Worm (Caenorhabditis elegans) whole organism, L4 larva: ENCODE results near the gene msp-32.
"Not testable (repeated sequence)": the region's sequence is repeated elsewhere in the genome, so short reads cannot be mapped to it uniquely, and the experiment has no call there.

Experiments
- D1046.2 ChIP-seq: fragments of 200-800 bp; sonication (Bioruptor generic); IDR thresholded peaks from 2 replicates; pipeline ENCODE4 v1.3.6; 2022; ENCODE audit warnings: missing genetic modification characterization, missing compliant biosample characterization
- F26F4.8 ChIP-seq: fragments of 200-800 bp; sonication (Bioruptor generic); conservative IDR thresholded peaks from 2 replicates; pipeline ENCODE4 v1.3.6; 2022; ENCODE audit warnings: missing genetic modification characterization, missing compliant biosample characterization
- F44E2.7 ChIP-seq: fragments of 200-800 bp; sonication (Bioruptor generic); IDR thresholded peaks from 2 replicates; pipeline ENCODE4 v2.1.2; 2022; ENCODE audit warnings: missing genetic modification characterization, missing compliant biosample characterization
- T26A8.4 ChIP-seq: fragments of 200-800 bp; sonication (Bioruptor generic); IDR thresholded peaks from 2 replicates; pipeline ENCODE4 v1.3.6; 2022; ENCODE audit warnings: missing genetic modification characterization, missing compliant biosample characterization
- Y105C5A.15 ChIP-seq: fragments of 200-800 bp; sonication (Bioruptor generic); IDR thresholded peaks from 2 replicates; pipeline ENCODE4 v1.3.6; 2022; ENCODE audit warnings: missing genetic modification characterization, missing compliant biosample characterization
- Y48G9A.11 ChIP-seq: fragments of 200-800 bp; sonication (Bioruptor generic); IDR thresholded peaks from 2 replicates; pipeline ENCODE4 v1.3.6; 2022; ENCODE audit warnings: missing genetic modification reagents, missing genetic modification characterization, missing compliant biosample characterization
- ZK337.2 ChIP-seq: fragments of 200-800 bp; sonication (Bioruptor generic); IDR thresholded peaks from 2 replicates; pipeline ENCODE4 v1.3.6; 2022; ENCODE audit warnings: missing genetic modification reagents, missing genetic modification characterization, missing compliant biosample characterization
- arid-1 ChIP-seq: fragments of 200-800 bp; sonication (Bioruptor generic); conservative IDR thresholded peaks from 2 replicates; pipeline ENCODE4 v1.3.6; 2022; ENCODE audit warnings: missing genetic modification reagents, missing genetic modification characterization, missing compliant biosample characterization
- ceh-44 ChIP-seq: fragments of 200-800 bp; sonication (Bioruptor generic); IDR thresholded peaks from 2 replicates; pipeline ENCODE4 v1.3.6; 2022; ENCODE audit warnings: missing genetic modification reagents, missing genetic modification characterization, missing compliant biosample characterization
- ctbp-1 ChIP-seq: fragments of 200-800 bp; sonication (Bioruptor generic); IDR thresholded peaks from 2 replicates; pipeline ENCODE4 v1.3.6; 2022; ENCODE audit warnings: missing genetic modification reagents, missing genetic modification characterization, missing compliant biosample characterization
- daf-16 ChIP-seq, 3 experiments: sonication (generic microtip); optimal IDR thresholded peaks; 2 replicates each; lab custom pipeline; 2016 to 2017; ENCODE audit warnings: missing genetic modification characterization in 3 of 3, missing genetic modification reagents in 3 of 3, mild to moderate bottlenecking in 2 of 3, missing compliant biosample characterization in 2 of 3, missing biosample characterization in 1 of 3, moderate library complexity in 1 of 3
- dmd-6 ChIP-seq: fragments of 200-800 bp; sonication (Bioruptor generic); IDR thresholded peaks from 2 replicates; pipeline ENCODE4 v1.3.6; 2022; ENCODE audit warnings: missing genetic modification reagents, missing genetic modification characterization, missing compliant biosample characterization
- dmd-8 ChIP-seq: fragments of 200-800 bp; sonication (Bioruptor generic); IDR thresholded peaks from 2 replicates; pipeline ENCODE4 v1.3.6; 2022; ENCODE audit warnings: missing genetic modification characterization, missing compliant biosample characterization
- dmd-9 ChIP-seq: fragments of 200-800 bp; sonication (Bioruptor generic); IDR thresholded peaks from 2 replicates; pipeline ENCODE4 v1.3.6; 2022; ENCODE audit warnings: missing genetic modification reagents, missing genetic modification characterization, missing compliant biosample characterization
- egl-43 ChIP-seq: fragments of 200-800 bp; sonication (Bioruptor generic); IDR thresholded peaks from 2 replicates; pipeline ENCODE4 v1.3.6; 2022; ENCODE audit warnings: missing genetic modification reagents, missing genetic modification characterization, missing compliant biosample characterization
- hmg-1.1 ChIP-seq: fragments of 200-800 bp; sonication (Bioruptor generic); IDR thresholded peaks from 2 replicates; pipeline ENCODE4 v1.3.6; 2022; ENCODE audit warnings: missing genetic modification reagents, missing genetic modification characterization, missing compliant biosample characterization
- lim-7 ChIP-seq: fragments of 200-800 bp; sonication (Bioruptor generic); IDR thresholded peaks from 2 replicates; pipeline ENCODE4 v1.3.6; 2022; ENCODE audit warnings: missing genetic modification characterization, missing compliant biosample characterization
- lin-1 ChIP-seq: fragments of 200-800 bp; sonication (Bioruptor generic); IDR thresholded peaks from 2 replicates; pipeline ENCODE4 v1.3.6; 2022; ENCODE audit warnings: missing genetic modification reagents, missing genetic modification characterization, missing compliant biosample characterization
- lin-13 ChIP-seq: fragments of 150-350 bp; optimal IDR thresholded peaks from 2 replicates; lab custom pipeline; 2014; ENCODE audit warnings: missing biosample characterization, missing genetic modification reagents, missing genetic modification characterization
- lin-29 ChIP-seq: fragments of 200-800 bp; sonication (Bioruptor generic); IDR thresholded peaks from 2 replicates; pipeline ENCODE4 v1.3.6; 2022; ENCODE audit warnings: missing genetic modification reagents, missing genetic modification characterization, missing compliant biosample characterization
- lin-38 ChIP-seq: fragments of 200-800 bp; sonication (Bioruptor generic); IDR thresholded peaks from 2 replicates; pipeline ENCODE4 v1.3.6; 2022; ENCODE audit warnings: missing genetic modification reagents, missing genetic modification characterization, missing compliant biosample characterization
- madf-5 ChIP-seq, 2 experiments: fragments of 200-800 bp; sonication (Bioruptor generic); IDR thresholded peaks; 2 replicates each; pipeline ENCODE4 v1.3.6; 2022; ENCODE audit warnings: missing compliant biosample characterization in 2 of 2, missing genetic modification characterization in 2 of 2
- madf-9 ChIP-seq: fragments of 200-800 bp; sonication (Bioruptor generic); conservative IDR thresholded peaks from 2 replicates; pipeline ENCODE4 v1.3.6; 2022; ENCODE audit warnings: missing genetic modification reagents, missing genetic modification characterization, missing compliant biosample characterization
- mdt-29 ChIP-seq: fragments of 200-800 bp; sonication (Bioruptor generic); IDR thresholded peaks from 2 replicates; pipeline ENCODE4 v1.3.6; 2022; ENCODE audit warnings: missing genetic modification reagents, missing genetic modification characterization, missing compliant biosample characterization
- mxl-2 ChIP-seq: fragments of 200-800 bp; sonication (Bioruptor generic); conservative IDR thresholded peaks from 2 replicates; pipeline ENCODE4 v1.3.6; 2022; ENCODE audit warnings: missing genetic modification reagents, missing genetic modification characterization, missing compliant biosample characterization
- nhr-10 ChIP-seq: fragments of 150-350 bp; optimal IDR thresholded peaks from 2 replicates; lab custom pipeline; 2014; ENCODE audit warnings: missing biosample characterization, missing genetic modification characterization
- nhr-42 ChIP-seq: fragments of 200-800 bp; sonication (Bioruptor generic); IDR thresholded peaks from 2 replicates; pipeline ENCODE4 v1.3.6; 2022; ENCODE audit warnings: missing genetic modification characterization, missing compliant biosample characterization
- pha-4 ChIP-seq, 2 experiments: fragments of 150-350 bp in 1 of 2; fragments of 200-800 bp in 1 of 2; sonication (Bioruptor generic) in 1 of 2; IDR thresholded peaks in 1 of 2; optimal IDR thresholded peaks in 1 of 2; 2 replicates each; pipeline versions ENCODE4 v1.3.6 to Lab custom; 2014 to 2022; ENCODE audit warnings: missing genetic modification characterization in 2 of 2, missing genetic modification reagents in 2 of 2, missing biosample characterization in 1 of 2, missing compliant biosample characterization in 1 of 2
- php-3 ChIP-seq: fragments of 200-800 bp; sonication (Bioruptor generic); IDR thresholded peaks from 2 replicates; pipeline ENCODE4 v1.3.6; 2022; ENCODE audit warnings: missing genetic modification reagents, missing genetic modification characterization, missing compliant biosample characterization
- snpc-1.2 ChIP-seq: fragments of 200-800 bp; sonication (Bioruptor generic); IDR thresholded peaks from 2 replicates; pipeline ENCODE4 v1.3.6; 2022; ENCODE audit warnings: missing genetic modification reagents, missing genetic modification characterization, missing compliant biosample characterization
- tra-1 ChIP-seq: fragments of 200-800 bp; sonication (Bioruptor generic); IDR thresholded peaks from 2 replicates; pipeline ENCODE4 v1.3.6; 2022; ENCODE audit warnings: missing genetic modification reagents, missing genetic modification characterization, missing compliant biosample characterization
- unc-62 ChIP-seq, 3 experiments: fragments of 150-350 bp in 1 of 3; sonication (generic microtip); optimal IDR thresholded peaks in 2 of 3; peaks in 1 of 3; 1 replicate in 1 of 3; 2 replicates in 2 of 3; lab custom pipeline; 2014 to 2017; ENCODE audit warnings: missing biosample characterization in 3 of 3, missing genetic modification characterization in 3 of 3, missing genetic modification reagents in 3 of 3, missing genotype in 1 of 3
- vab-7 ChIP-seq: fragments of 200-800 bp; sonication (Bioruptor generic); IDR thresholded peaks from 2 replicates; pipeline ENCODE4 v1.3.6; 2022; ENCODE audit warnings: missing genetic modification reagents, missing genetic modification characterization, missing compliant biosample characterization
- zfp-3 ChIP-seq: fragments of 200-800 bp; sonication (Bioruptor generic); conservative IDR thresholded peaks from 2 replicates; pipeline ENCODE4 v1.3.6; 2022; ENCODE audit warnings: missing genetic modification reagents, missing genetic modification characterization, missing compliant biosample characterization
- zip-11 ChIP-seq: fragments of 200-800 bp; sonication (Bioruptor generic); IDR thresholded peaks from 2 replicates; pipeline ENCODE4 v1.3.6; 2022; ENCODE audit warnings: missing genetic modification characterization, missing compliant biosample characterization

Gene msp-32

ce11 chrII:4928367-4928766 is 29.7 kb downstream of the msp-32 start:
- TF ChIP-seq madf-9 (GFP tag; lab: Robert Waterston, UW) (peak; percentile 58; the same call in 1 of the 2 replicates), lim-7 (GFP tag; lab: Robert Waterston, UW) (peak; percentile 93), F44E2.7 (GFP tag; lab: Robert Waterston, UW) (peak; percentile 50; the same call in 1 of the 2 replicates), dmd-8 (peak; percentile 82), hmg-1.1 (GFP tag; lab: Robert Waterston, UW) (peak; percentile 59; the same call in 1 of the 2 replicates), ZK337.2 (GFP tag; lab: Robert Waterston, UW) (peak; percentile 76; the same call in 1 of the 2 replicates), egl-43 (GFP tag; lab: Robert Waterston, UW) (peak; percentile 90), zfp-3 (GFP tag; lab: Robert Waterston, UW) (peak; percentile 70; the same call in 1 of the 2 replicates), mdt-29 (peak; percentile 50; the same call in 1 of the 2 replicates), snpc-1.2 (peak; percentile 79), dmd-6 (GFP tag; lab: Robert Waterston, UW) (peak; percentile 12; the same call in 1 of the 2 replicates), ceh-44 (peak; percentile 76), pha-4 (GFP tag; IDR thresholded peaks at IDR 0.05; lab: Robert Waterston, UW) (peak; percentile 79; the same call in 1 of the 2 replicates), nhr-42 (peak; percentile 51; the same call in 1 of the 2 replicates), T26A8.4 (GFP tag; lab: Robert Waterston, UW) (peak; percentile 73), dmd-9 (GFP tag; lab: Robert Waterston, UW) (0 out of 2 replicates have a peak, but pooled peaks have one; percentile 60), madf-5 (GFP tag; IDR thresholded peaks at IDR 0.05; lab: Robert Waterston, UW) (peak; percentile 75; a peak in 2 of 4 replicates), D1046.2 (GFP tag; lab: Robert Waterston, UW) (peak; percentile 86), lin-38 (GFP tag; lab: Robert Waterston, UW) (peak; percentile 81), Y105C5A.15 (GFP tag; lab: Robert Waterston, UW) (peak; percentile 87; the same call in 1 of the 2 replicates), vab-7 (GFP tag; lab: Robert Waterston, UW) (peak; percentile 82), Y48G9A.11 (peak; percentile 38; the same call in 1 of the 2 replicates), ctbp-1 (GFP tag; lab: Robert Waterston, UW) (0 out of 2 replicates have a peak, but pooled peaks have one; percentile 55), zip-11 (0 out of 2 replicates have a peak, but pooled peaks have one; percentile 18), lin-1 (GFP tag; lab: Robert Waterston, UW) (peak; percentile 70), php-3 (GFP tag; lab: Robert Waterston, UW) (0 out of 2 replicates have a peak, but pooled peaks have one; percentile 39), tra-1 (GFP tag; lab: Robert Waterston, UW) (peak; percentile 88), lin-29 (0 out of 2 replicates have a peak, but pooled peaks have one; percentile 15), mxl-2 (GFP tag; lab: Robert Waterston, UW) (peak; percentile 70), F26F4.8 (GFP tag; lab: Robert Waterston, UW) (peak; percentile 87), arid-1 (peak; percentile 92)
- not testable (repeated sequence) for TF ChIP-seq pha-4 (tag; optimal IDR thresholded peaks at IDR 0.05; lab: Kevin White, UChicago)

- TF ChIP-seq daf-16 (GFP tag; optimal IDR thresholded peaks at IDR 0.05; lab: Kevin White, UChicago) (no peak), daf-16 (tag; optimal IDR thresholded peaks at IDR 0.05; lab: Kevin White, UChicago) (no peak), unc-62 (GFP tag; optimal IDR thresholded peaks at IDR 0.05 in 1 of 2; lab: Kevin White, UChicago) (peak in 1 of 2 experiments; percentile 91), unc-62 (tag; optimal IDR thresholded peaks at IDR 0.05; lab: Kevin White, UChicago) (no peak)
These were observed 32.7 kb downstream of the msp-32 start for ce11 chrII:4931286-4931685.

ce11 chrII:4932727-4933126 is 34.1 kb downstream of the msp-32 start, which contains the start of gene msp-152:
msp-152 (plus strand) TSS chrII:4933027.
- TF ChIP-seq vab-7 (GFP tag; lab: Robert Waterston, UW); lin-13; nhr-10 (tag; lab: Kevin White, UChicago): not testable (repeated sequence)
